Fruit fly (Drosophila melanogaster) whole organism, wandering third instar larva: ENCODE results near the gene CG8673.

Experiments
- CG9705 ChIP-seq: fragments of 200-800 bp; sonication (Bioruptor generic); optimal IDR thresholded peaks from 2 replicates; lab custom pipeline; 2018; ENCODE audit warnings: missing biosample characterization, mild to moderate bottlenecking, missing genetic modification characterization
- HLH106 ChIP-seq: fragments of 200-800 bp; optimal IDR thresholded peaks from 3 replicates; lab custom pipeline; 2019; ENCODE audit warnings: missing biosample characterization, mild to moderate bottlenecking, missing genetic modification characterization, moderate library complexity
- Hnf4 ChIP-seq: fragments of 200-800 bp; sonication (Bioruptor generic); optimal IDR thresholded peaks from 2 replicates; lab custom pipeline; 2016; ENCODE audit warnings: missing biosample characterization, mild to moderate bottlenecking, missing genetic modification characterization
- Jra ChIP-seq: sonication (Bioruptor generic); optimal IDR thresholded peaks from 2 replicates; lab custom pipeline; 2016; ENCODE audit warnings: missing biosample characterization, missing genetic modification characterization
- Mio ChIP-seq: sonication (Bioruptor generic); optimal IDR thresholded peaks from 2 replicates; lab custom pipeline; 2016; ENCODE audit warnings: missing biosample characterization, missing genetic modification characterization
- Myc ChIP-seq: fragments of >200 bp; optimal IDR thresholded peaks from 2 replicates; lab custom pipeline; 2017
- br ChIP-seq: fragments of 200-800 bp; sonication (Bioruptor generic); optimal IDR thresholded peaks from 2 replicates; lab custom pipeline; 2016; ENCODE audit warnings: missing biosample characterization, missing genetic modification characterization
- brk ChIP-seq: fragments of 200-800 bp; sonication (Bioruptor generic); optimal IDR thresholded peaks from 2 replicates; lab custom pipeline; 2016; ENCODE audit warnings: missing biosample characterization, mild to moderate bottlenecking, missing genetic modification characterization
- dmrt93B ChIP-seq: fragments of 200-800 bp; sonication (Bioruptor generic); optimal IDR thresholded peaks from 2 replicates; lab custom pipeline; 2018; ENCODE audit warnings: missing biosample characterization, mild to moderate bottlenecking, missing genetic modification characterization
- ey ChIP-seq: fragments of 200-800 bp; sonication (Bioruptor generic); optimal IDR thresholded peaks from 2 replicates; lab custom pipeline; 2016; ENCODE audit warnings: missing biosample characterization, missing genetic modification characterization
- h ChIP-seq: fragments of 200-800 bp; sonication (Bioruptor generic); optimal IDR thresholded peaks from 3 replicates; lab custom pipeline; 2016; ENCODE audit warnings: missing biosample characterization, mild to moderate bottlenecking, missing genetic modification characterization
- rgr ChIP-seq: fragments of 200-800 bp; sonication (Bioruptor generic); optimal IDR thresholded peaks from 3 replicates; lab custom pipeline; 2016; ENCODE audit warnings: missing biosample characterization, mild to moderate bottlenecking, missing genetic modification characterization

DNA sequence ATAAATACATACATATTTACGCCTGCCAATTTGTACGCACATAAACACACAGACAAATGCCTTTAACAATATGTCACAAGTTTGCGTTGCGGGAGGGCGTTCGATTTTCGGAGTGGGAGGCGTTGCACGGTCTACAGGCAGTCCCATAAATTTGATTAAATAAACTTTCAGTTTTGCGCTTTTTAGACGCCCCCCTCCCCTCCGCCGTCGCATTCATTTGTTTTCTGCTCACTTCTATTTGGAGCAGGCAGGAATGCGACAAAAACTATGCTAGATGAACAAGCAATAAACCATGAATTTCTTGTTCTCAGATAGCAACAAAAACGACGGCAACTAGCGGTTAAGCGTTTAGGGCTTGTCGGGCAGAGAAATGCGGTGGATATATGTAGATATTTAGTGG is 25.1 kb upstream of the CG8673 start:
- TF ChIP-seq rgr (no peak), br (GFP tag; lab: Kevin White, UChicago) (no peak), HLH106 (tag; lab: Kevin White, UChicago) (no peak), CG9705 (GFP tag; lab: Kevin White, UChicago) (no peak), ey (no peak), h (GFP tag; lab: Kevin White, UChicago) (no peak), Mio (GFP tag; lab: Kevin White, UChicago) (no peak), Myc (no peak), Hnf4 (GFP tag; lab: Kevin White, UChicago) (no peak), Jra (no peak), brk (no peak), dmrt93B (GFP tag; lab: Kevin White, UChicago) (no peak)
